Worm (Caenorhabditis elegans) whole organism, mixed stage, embryonic: ENCODE results near the gene T03D8.6.

Experiments
- cnd-1 ChIP-seq: fragments of 200-800 bp; sonication (Bioruptor generic); optimal IDR thresholded peaks from 2 replicates; lab custom pipeline; 2018; ENCODE audit warnings: mild to moderate bottlenecking, missing genetic modification characterization, missing compliant biosample characterization
- drap-1 ChIP-seq: fragments of 200-800 bp; sonication (Bioruptor generic); optimal IDR thresholded peaks from 3 replicates; lab custom pipeline; 2018; ENCODE audit warnings: mild to moderate bottlenecking, missing genetic modification characterization, missing compliant biosample characterization
- elt-3 ChIP-seq: fragments of 150-350 bp; optimal IDR thresholded peaks from 2 replicates; lab custom pipeline; 2014; ENCODE audit warnings: missing biosample characterization, missing genetic modification characterization
- hlh-1 ChIP-seq: fragments of 150-350 bp; optimal IDR thresholded peaks from 2 replicates; lab custom pipeline; 2014; ENCODE audit warnings: missing biosample characterization, missing genetic modification reagents, missing genetic modification characterization
- mep-1 ChIP-seq: fragments of 150-350 bp; optimal IDR thresholded peaks from 2 replicates; lab custom pipeline; 2017; ENCODE audit warnings: missing biosample characterization, missing genetic modification reagents, missing genetic modification characterization, inconsistent platforms
- nhr-76 ChIP-seq: sonication (generic microtip); optimal IDR thresholded peaks from 2 replicates; lab custom pipeline; 2017; ENCODE audit warnings: missing biosample characterization, missing genetic modification characterization
- pha-4 ChIP-seq: fragments of 150-350 bp; optimal IDR thresholded peaks from 2 replicates; lab custom pipeline; 2018; ENCODE audit warnings: missing biosample characterization, missing genetic modification reagents, missing genetic modification characterization
- sem-2 ChIP-seq: fragments of 200-800 bp; sonication (Bioruptor generic); optimal IDR thresholded peaks from 2 replicates; lab custom pipeline; 2018; ENCODE audit warnings: mild to moderate bottlenecking, missing genetic modification characterization, missing compliant biosample characterization
- unc-39 ChIP-seq: fragments of 150-350 bp; optimal IDR thresholded peaks from 2 replicates; lab custom pipeline; 2014; ENCODE audit warnings: missing biosample characterization, missing genetic modification characterization
- unc-62 ChIP-seq: fragments of 150-350 bp; optimal IDR thresholded peaks from 2 replicates; lab custom pipeline; 2014; ENCODE audit warnings: missing biosample characterization, missing genetic modification reagents, missing genetic modification characterization

DNA sequence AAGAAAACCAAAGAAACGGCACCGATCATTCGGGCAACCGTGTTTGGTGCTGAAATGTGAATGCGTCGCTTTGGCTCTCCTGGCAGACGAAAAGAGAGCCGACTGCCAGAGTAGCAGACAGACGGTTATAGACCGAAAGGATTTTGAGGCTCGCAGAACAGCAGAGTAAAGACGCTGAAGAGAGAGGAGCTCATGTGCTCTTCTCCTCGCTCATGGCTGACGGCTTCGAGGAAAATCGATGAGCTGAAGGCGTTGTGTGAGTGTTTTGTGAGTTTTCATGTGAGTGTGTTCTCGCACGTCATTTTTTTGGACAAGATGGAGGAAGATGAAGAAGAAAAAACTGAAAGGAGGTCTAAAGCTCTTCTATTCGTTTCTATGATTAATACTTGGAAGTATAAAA lies 8.7 kb upstream of the T03D8.6 start, which contains the start of gene sbt-1:
- TF ChIP-seq unc-39 (tag; lab: Kevin White, UChicago) (no peak), cnd-1 (tag; lab: Kevin White, UChicago) (no peak), mep-1 (tag; lab: Kevin White, UChicago) (peak; percentile 5), sem-2 (GFP tag; lab: Kevin White, UChicago) (no peak), unc-62 (no peak), pha-4 (tag; lab: Kevin White, UChicago) (no peak), hlh-1 (tag; lab: Kevin White, UChicago) (no peak), elt-3 (tag; lab: Kevin White, UChicago) (no peak), nhr-76 (no peak), drap-1 (GFP tag; lab: Kevin White, UChicago) (no peak)
